Worm (Caenorhabditis elegans) whole organism, late embryonic: ENCODE data around the gene srd-46.

Experiments used
- K02D7.2 ChIP-seq: sonication (generic microtip); optimal IDR thresholded peaks from 2 replicates; lab custom pipeline; 2017; ENCODE audit warnings: mild to moderate bottlenecking, missing genetic modification characterization, missing compliant biosample characterization
- ceh-22 ChIP-seq: sonication (generic microtip); optimal IDR thresholded peaks from 2 replicates; lab custom pipeline; 2017; ENCODE audit warnings: missing biosample characterization, missing genetic modification characterization
- mec-3 ChIP-seq: sonication (generic microtip); optimal IDR thresholded peaks from 2 replicates; lab custom pipeline; 2016; ENCODE audit warnings: borderline replicate concordance, missing genetic modification characterization, missing compliant biosample characterization
- nfya-1 ChIP-seq: sonication (generic microtip); optimal IDR thresholded peaks from 2 replicates; lab custom pipeline; 2017; ENCODE audit warnings: missing genetic modification characterization, mild to moderate bottlenecking, missing compliant biosample characterization, antibody characterized with exemption, moderate library complexity
- odd-2 ChIP-seq: sonication (generic microtip); optimal IDR thresholded peaks from 2 replicates; lab custom pipeline; 2017; ENCODE audit warnings: antibody characterized with exemption, mild to moderate bottlenecking, missing genetic modification characterization, missing compliant biosample characterization
- pha-4 ChIP-seq: fragments of 150-350 bp; optimal IDR thresholded peaks from 2 replicates; lab custom pipeline; 2018; ENCODE audit warnings: missing biosample characterization, missing genetic modification reagents, missing genetic modification characterization
- ref-2 ChIP-seq: sonication (generic microtip); optimal IDR thresholded peaks from 2 replicates; lab custom pipeline; 2016; ENCODE audit warnings: missing genetic modification characterization, missing compliant biosample characterization
- rnt-1 ChIP-seq: sonication (generic microtip); optimal IDR thresholded peaks from 2 replicates; lab custom pipeline; 2016; ENCODE audit warnings: missing genetic modification characterization, missing compliant biosample characterization
- sox-4 ChIP-seq: sonication (generic microtip); optimal IDR thresholded peaks from 2 replicates; lab custom pipeline; 2017; ENCODE audit warnings: mild to moderate bottlenecking, missing genetic modification characterization, inconsistent platforms, missing compliant biosample characterization

ce11 chrX:12284161-12284560, 47.7 kb upstream of the srd-46 start:
- TF ChIP-seq ref-2 (tag; lab: Kevin White, UChicago) (no peak), mec-3 (tag; lab: Kevin White, UChicago) (no peak), sox-4 (tag; lab: Kevin White, UChicago) (no peak), rnt-1 (tag; lab: Kevin White, UChicago) (no peak), odd-2 (tag; lab: Kevin White, UChicago) (no peak), nfya-1 (tag; lab: Kevin White, UChicago) (no peak), pha-4 (tag; lab: Kevin White, UChicago) (no peak), ceh-22 (tag; lab: Kevin White, UChicago) (no peak), K02D7.2 (no peak)
